Fruit fly (Drosophila melanogaster) whole organism, embryonic: Measurements from ENCODE around the gene CG34269.
A peak's percentile ranks its signal among the peaks of the same experiment; 100 is the strongest.

Experiments
- Atf3 ChIP-seq: fragments of 200-800 bp; sonication (Bioruptor generic); optimal IDR thresholded peaks from 3 replicates; lab custom pipeline; 2016; ENCODE audit warnings: missing biosample characterization, missing genetic modification characterization
- Bdp1 ChIP-seq: fragments of 200-800 bp; sonication (Bioruptor generic); optimal IDR thresholded peaks from 3 replicates; lab custom pipeline; 2016; ENCODE audit warnings: missing biosample characterization, missing genetic modification characterization
- CG10543 ChIP-seq: fragments of 200-800 bp; sonication (Bioruptor generic); optimal IDR thresholded peaks from 3 replicates; lab custom pipeline; 2017; ENCODE audit warnings: missing biosample characterization, mild to moderate bottlenecking, missing genetic modification characterization, moderate library complexity
- CG12155 ChIP-seq: fragments of 200-800 bp; sonication (Bioruptor generic); optimal IDR thresholded peaks from 3 replicates; lab custom pipeline; 2016; ENCODE audit warnings: missing biosample characterization, missing genetic modification characterization
- CG13894 ChIP-seq: fragments of 200-800 bp; sonication (Bioruptor generic); optimal IDR thresholded peaks from 3 replicates; lab custom pipeline; 2018; ENCODE audit warnings: missing biosample characterization, mild to moderate bottlenecking, missing genetic modification characterization, moderate library complexity
- CG15479 ChIP-seq: fragments of 200-800 bp; sonication (Bioruptor generic); optimal IDR thresholded peaks from 3 replicates; lab custom pipeline; 2019; ENCODE audit warnings: missing biosample characterization, mild to moderate bottlenecking, missing genetic modification characterization, moderate library complexity
- CG34422 ChIP-seq: fragments of 200-800 bp; sonication (Bioruptor generic); IDR thresholded peaks from 3 replicates; pipeline ENCODE4 v1.3.6; 2022; ENCODE audit warnings: missing biosample characterization, missing genetic modification characterization
- CG4360 ChIP-seq: fragments of 200-800 bp; sonication (Bioruptor generic); IDR thresholded peaks from 2 replicates; pipeline ENCODE4 v1.3.6; 2022; ENCODE audit warnings: missing biosample characterization, missing genetic modification characterization
- CG7271 ChIP-seq: fragments of 200-800 bp; sonication (Bioruptor generic); optimal IDR thresholded peaks from 2 replicates; lab custom pipeline; 2018; ENCODE audit warnings: missing biosample characterization, mild to moderate bottlenecking, missing genetic modification characterization, moderate library complexity
- CG7745 ChIP-seq: fragments of 200-800 bp; sonication (Bioruptor generic); optimal IDR thresholded peaks from 2 replicates; lab custom pipeline; 2018; ENCODE audit warnings: missing biosample characterization, mild to moderate bottlenecking, missing genetic modification characterization, moderate library complexity
- CG7839 ChIP-seq: fragments of 200-800 bp; sonication (Bioruptor generic); optimal IDR thresholded peaks from 3 replicates; lab custom pipeline; 2018; ENCODE audit warnings: missing biosample characterization, mild to moderate bottlenecking, missing genetic modification characterization, moderate library complexity
- CG8359 ChIP-seq: fragments of 200-800 bp; sonication (Bioruptor generic); optimal IDR thresholded peaks from 2 replicates; lab custom pipeline; 2017; ENCODE audit warnings: missing biosample characterization, mild to moderate bottlenecking, missing genetic modification characterization, borderline replicate concordance
- CG8944 ChIP-seq: fragments of 200-800 bp; sonication (Bioruptor generic); optimal IDR thresholded peaks from 3 replicates; lab custom pipeline; 2016; ENCODE audit warnings: missing biosample characterization, missing genetic modification characterization
- CG9215 ChIP-seq: fragments of 200-800 bp; sonication (Bioruptor generic); IDR thresholded peaks from 2 replicates; pipeline ENCODE4 v1.3.6; 2022; ENCODE audit warnings: missing biosample characterization, missing genetic modification characterization
- CG9437 ChIP-seq: fragments of 200-800 bp; sonication (Bioruptor generic); optimal IDR thresholded peaks from 2 replicates; lab custom pipeline; 2018; ENCODE audit warnings: missing biosample characterization, mild to moderate bottlenecking, missing genetic modification characterization
- CHES-1-like ChIP-seq: fragments of 200-800 bp; sonication (Bioruptor generic); optimal IDR thresholded peaks from 2 replicates; lab custom pipeline; 2016; ENCODE audit warnings: missing biosample characterization, missing genetic modification characterization
- D ChIP-seq, 2 experiments: fragments of 200-800 bp in 1 of 2; fragments of >200 bp in 1 of 2; sonication (Bioruptor generic) in 1 of 2; optimal IDR thresholded peaks; 2 replicates in 1 of 2; 3 replicates in 1 of 2; lab custom pipeline; 2017; ENCODE audit warnings: mild to moderate bottlenecking in 1 of 2, missing biosample characterization in 1 of 2, missing genetic modification characterization in 1 of 2, missing genetic modification reagents in 1 of 2
- Dfd ChIP-seq, 2 experiments: fragments of >200 bp; optimal IDR thresholded peaks; 2 replicates each; lab custom pipeline; 2017; ENCODE audit warnings: missing biosample characterization in 2 of 2, missing genetic modification characterization in 2 of 2
- Dip3 ChIP-seq: fragments of 200-800 bp; sonication (Bioruptor generic); optimal IDR thresholded peaks from 3 replicates; lab custom pipeline; 2016; ENCODE audit warnings: missing biosample characterization, missing genetic modification characterization
- E2f2 ChIP-seq: fragments of 200-800 bp; sonication (Bioruptor generic); IDR thresholded peaks from 2 replicates; pipeline ENCODE4 v1.3.6; 2022; ENCODE audit warnings: missing biosample characterization, missing genetic modification characterization
- Ets97D ChIP-seq: fragments of 200-800 bp; sonication (Bioruptor generic); optimal IDR thresholded peaks from 3 replicates; lab custom pipeline; 2016; ENCODE audit warnings: missing biosample characterization, missing genetic modification characterization
- Gug ChIP-seq: fragments of 200-800 bp; sonication (Bioruptor generic); IDR thresholded peaks from 4 replicates; pipeline ENCODE4 v1.3.6; 2022; ENCODE audit warnings: missing biosample characterization, missing genetic modification characterization
- HLH54F ChIP-seq: fragments of 200-800 bp; sonication (Bioruptor generic); optimal IDR thresholded peaks from 3 replicates; lab custom pipeline; 2016; ENCODE audit warnings: missing biosample characterization, missing genetic modification characterization
- Hr78 ChIP-seq, 2 experiments: fragments of 200-800 bp in 1 of 2; fragments of >200 bp in 1 of 2; sonication (Bioruptor generic) in 1 of 2; optimal IDR thresholded peaks; 2 replicates each; lab custom pipeline; 2017 to 2019; ENCODE audit warnings: missing biosample characterization in 2 of 2, missing genetic modification characterization in 2 of 2, mild to moderate bottlenecking in 1 of 2, moderate library complexity in 1 of 2
- Myb ChIP-seq: fragments of 200-800 bp; sonication (Bioruptor generic); optimal IDR thresholded peaks from 2 replicates; lab custom pipeline; 2016; ENCODE audit warnings: missing biosample characterization, missing genetic modification characterization
- Neu2 ChIP-seq: fragments of 200-800 bp; sonication (Bioruptor generic); optimal IDR thresholded peaks from 3 replicates; lab custom pipeline; 2016; ENCODE audit warnings: missing biosample characterization, missing genetic modification characterization, borderline replicate concordance
- Six4 ChIP-seq: fragments of 200-800 bp; sonication (Bioruptor generic); optimal IDR thresholded peaks from 2 replicates; lab custom pipeline; 2016; ENCODE audit warnings: missing biosample characterization, missing genetic modification characterization
- Ssrp ChIP-seq: fragments of 200-800 bp; sonication (Bioruptor generic); optimal IDR thresholded peaks from 2 replicates; lab custom pipeline; 2018; ENCODE audit warnings: missing biosample characterization, mild to moderate bottlenecking, missing genetic modification characterization, moderate library complexity
- TFAM ChIP-seq: fragments of 200-800 bp; sonication (Bioruptor generic); optimal IDR thresholded peaks from 2 replicates; lab custom pipeline; 2017; ENCODE audit warnings: missing biosample characterization, missing genetic modification characterization, inconsistent platforms
- Trl ChIP-seq, 3 experiments: fragments of >200 bp in 2 of 3; fragments of 200-800 bp in 1 of 3; sonication (Bioruptor generic) in 1 of 3; optimal IDR thresholded peaks; 2 replicates in 1 of 3; 3 replicates in 2 of 3; lab custom pipeline; 2016 to 2017; ENCODE audit warnings: missing biosample characterization in 1 of 3, missing genetic modification characterization in 1 of 3
- Usf ChIP-seq: fragments of 200-800 bp; sonication (Bioruptor generic); optimal IDR thresholded peaks from 2 replicates; lab custom pipeline; 2017; ENCODE audit warnings: missing genotype, missing biosample characterization, missing genetic modification characterization
- ase ChIP-seq: fragments of 200-800 bp; sonication (Bioruptor generic); IDR thresholded peaks from 3 replicates; pipeline ENCODE4 v1.3.6; 2022; ENCODE audit warnings: missing biosample characterization, missing genetic modification characterization
- esg ChIP-seq: fragments of 200-800 bp; sonication (Bioruptor generic); conservative IDR thresholded peaks from 2 replicates; pipeline ENCODE4 v1.3.6; 2022; ENCODE audit warnings: missing biosample characterization, missing genetic modification characterization
- fd64A ChIP-seq: fragments of 200-800 bp; sonication (Bioruptor generic); optimal IDR thresholded peaks from 3 replicates; lab custom pipeline; 2018; ENCODE audit warnings: missing biosample characterization, mild to moderate bottlenecking, missing genetic modification characterization
- gem ChIP-seq: fragments of 200-800 bp; sonication (Bioruptor generic); optimal IDR thresholded peaks from 2 replicates; lab custom pipeline; 2019; ENCODE audit warnings: missing biosample characterization, mild to moderate bottlenecking, missing genetic modification characterization, moderate library complexity
- inv ChIP-seq: fragments of 200-800 bp; sonication (Bioruptor generic); IDR thresholded peaks from 2 replicates; pipeline ENCODE4 v1.3.6; 2022; ENCODE audit warnings: missing biosample characterization, missing genetic modification characterization; ENCODE audit not compliant: partially characterized antibody
- jumu ChIP-seq: fragments of 200-800 bp; sonication (Bioruptor generic); optimal IDR thresholded peaks from 3 replicates; lab custom pipeline; 2016; ENCODE audit warnings: missing biosample characterization, missing genetic modification characterization
- ken ChIP-seq: fragments of 200-800 bp; sonication (Bioruptor generic); IDR thresholded peaks from 3 replicates; pipeline ENCODE4 v1.3.6; 2022; ENCODE audit warnings: missing biosample characterization, missing genetic modification characterization
- knrl ChIP-seq: fragments of 200-800 bp; sonication (Bioruptor generic); IDR thresholded peaks from 3 replicates; pipeline ENCODE4 v1.3.6; 2022; ENCODE audit warnings: missing biosample characterization, missing genetic modification characterization; ENCODE audit not compliant: partially characterized antibody
- mld ChIP-seq: fragments of 200-800 bp; sonication (Bioruptor generic); IDR thresholded peaks from 3 replicates; pipeline ENCODE4 v1.3.6; 2022; ENCODE audit warnings: missing biosample characterization, missing genetic modification characterization; ENCODE audit not compliant: partially characterized antibody
- pho ChIP-seq: fragments of 200-800 bp; sonication (Bioruptor generic); optimal IDR thresholded peaks from 2 replicates; lab custom pipeline; 2016; ENCODE audit warnings: missing biosample characterization, missing genetic modification characterization
- pum ChIP-seq: fragments of 200-800 bp; sonication (Bioruptor generic); optimal IDR thresholded peaks from 2 replicates; lab custom pipeline; 2016; ENCODE audit warnings: missing biosample characterization, missing genetic modification characterization
- ro ChIP-seq: fragments of 200-800 bp; sonication (Bioruptor generic); IDR thresholded peaks from 2 replicates; pipeline ENCODE4 v1.3.6; 2022; ENCODE audit warnings: missing biosample characterization, missing genetic modification characterization
- salm ChIP-seq: fragments of 200-800 bp; sonication (Bioruptor generic); optimal IDR thresholded peaks from 2 replicates; lab custom pipeline; 2018; ENCODE audit warnings: missing biosample characterization, mild to moderate bottlenecking, missing genetic modification characterization
- sc ChIP-seq, 3 experiments: fragments of >200 bp in 2 of 3; fragments of 200-800 bp in 1 of 3; sonication (Bioruptor generic) in 1 of 3; optimal IDR thresholded peaks; 2 replicates in 2 of 3; 3 replicates in 1 of 3; lab custom pipeline; 2017; ENCODE audit warnings: mild to moderate bottlenecking in 1 of 3, missing biosample characterization in 1 of 3, missing genetic modification characterization in 1 of 3, missing genetic modification reagents in 1 of 3
- sens-2 ChIP-seq: fragments of 200-800 bp; sonication (Bioruptor generic); IDR thresholded peaks from 2 replicates; pipeline ENCODE4 v1.3.6; 2022; ENCODE audit warnings: missing biosample characterization, missing genetic modification characterization
- unpg ChIP-seq: fragments of 200-800 bp; sonication (Bioruptor generic); optimal IDR thresholded peaks from 3 replicates; lab custom pipeline; 2018; ENCODE audit warnings: missing biosample characterization, mild to moderate bottlenecking, missing genetic modification characterization, moderate library complexity
- usp ChIP-seq: fragments of >200 bp; optimal IDR thresholded peaks from 2 replicates; lab custom pipeline; 2017; ENCODE audit warnings: missing biosample characterization, missing genetic modification characterization
- zf30C ChIP-seq: fragments of 200-800 bp; sonication (Bioruptor generic); optimal IDR thresholded peaks from 3 replicates; lab custom pipeline; 2018; ENCODE audit warnings: missing biosample characterization, mild to moderate bottlenecking, missing genetic modification characterization

The CG34269 gene

dm6 chr3L:554577-554976 lies 26.4 kb downstream of the CG34269 start (continued):
- TF ChIP-seq CG8944 (GFP tag; lab: Kevin White, UChicago) = peak; percentile 3
- no peak for TF ChIP-seq sc (optimal IDR thresholded peaks at IDR 0.05; lab: Kevin White, UChicago)
- TF ChIP-seq sc (GFP tag; optimal IDR thresholded peaks at IDR 0.05; lab: Kevin White, UChicago) = no peak
- no peak for TF ChIP-seq TFAM (GFP tag; lab: Kevin White, UChicago)
- peak; percentile 46; the same call in 1 of the 3 replicates for TF ChIP-seq ken (GFP tag; lab: Robert Waterston, UW)
- no peak for TF ChIP-seq fd64A
- TF ChIP-seq HLH54F (GFP tag; lab: Kevin White, UChicago) = no peak
- peak; percentile 70 for TF ChIP-seq CG7839 (tag; lab: Kevin White, UChicago)
- no peak for TF ChIP-seq inv (GFP tag; lab: Robert Waterston, UW)
- TF ChIP-seq CG15479 (GFP tag; lab: Kevin White, UChicago) = no peak
- TF ChIP-seq ase (GFP tag; lab: Robert Waterston, UW) = peak; percentile 29; the same call in 1 of the 3 replicates
- no peak for TF ChIP-seq CG9437
- TF ChIP-seq usp (GFP tag; lab: Kevin White, UChicago) = no peak
- TF ChIP-seq Usf = no peak
- peak; percentile 48; the same call in 2 of the 4 replicates for TF ChIP-seq Gug (GFP tag; lab: Robert Waterston, UW)
- peak; percentile 74 for TF ChIP-seq gem (tag; lab: Kevin White, UChicago)
- peak; percentile 24; the same call in 1 of the 2 replicates for TF ChIP-seq E2f2 (GFP tag; lab: Robert Waterston, UW)
- TF ChIP-seq pum = no peak
- TF ChIP-seq CG13894 (tag; lab: Kevin White, UChicago) = no peak
- no peak for TF ChIP-seq Bdp1 (GFP tag; lab: Kevin White, UChicago)
- peak; percentile 16 for TF ChIP-seq Dip3 (GFP tag; lab: Kevin White, UChicago)
- TF ChIP-seq Six4 (GFP tag; lab: Kevin White, UChicago) = no peak
- no peak for TF ChIP-seq jumu
- TF ChIP-seq Neu2 (GFP tag; lab: Kevin White, UChicago) = no peak
- TF ChIP-seq CG8359 (GFP tag; lab: Kevin White, UChicago) = no peak
- TF ChIP-seq Trl (optimal IDR thresholded peaks at IDR 0.05; lab: Kevin White, UChicago) = no peak
- TF ChIP-seq Trl (GFP tag; optimal IDR thresholded peaks at IDR 0.05; lab: Kevin White, UChicago) = peak; percentile 12
- no peak for TF ChIP-seq mld
- peak; percentile 16 for TF ChIP-seq Ssrp (tag; lab: Kevin White, UChicago)
- no peak for TF ChIP-seq Ets97D (GFP tag; lab: Kevin White, UChicago)
- peak; percentile 18 for TF ChIP-seq pho
- TF ChIP-seq knrl (GFP tag; lab: Robert Waterston, UW) = no peak
- peak; percentile 13 for TF ChIP-seq CHES-1-like (GFP tag; lab: Kevin White, UChicago)
- no peak for TF ChIP-seq Hr78 (GFP tag; optimal IDR thresholded peaks at IDR 0.05; lab: Kevin White, UChicago)
- peak; percentile 58 for TF ChIP-seq unpg
- no peak for TF ChIP-seq Atf3 (GFP tag; lab: Kevin White, UChicago)
- TF ChIP-seq sens-2 (GFP tag; lab: Robert Waterston, UW) = no peak
- peak; percentile 5 for TF ChIP-seq zf30C
- peak; percentile 21 for TF ChIP-seq CG12155 (GFP tag; lab: Kevin White, UChicago)
- no peak for TF ChIP-seq salm
- TF ChIP-seq Dfd (GFP tag; optimal IDR thresholded peaks at IDR 0.05; lab: Kevin White, UChicago) = no peak
- TF ChIP-seq CG34422 = no peak
- no peak for TF ChIP-seq CG4360 (GFP tag; lab: Robert Waterston, UW)
- TF ChIP-seq Myb (GFP tag; lab: Kevin White, UChicago) = no peak
- TF ChIP-seq ro (GFP tag; lab: Robert Waterston, UW) = no peak
- TF ChIP-seq esg (GFP tag; lab: Robert Waterston, UW) = no peak; the same call in 1 of the 2 replicates
- TF ChIP-seq CG10543 = no peak
- no peak for TF ChIP-seq CG7271
- TF ChIP-seq CG7745 (tag; lab: Kevin White, UChicago) = no peak
- peak; percentile 41; the same call in 1 of the 2 replicates for TF ChIP-seq CG9215 (GFP tag; lab: Robert Waterston, UW)
- no peak for TF ChIP-seq D (optimal IDR thresholded peaks at IDR 0.05; lab: Kevin White, UChicago)
- peak; percentile 26 for TF ChIP-seq D (GFP tag; optimal IDR thresholded peaks at IDR 0.05; lab: Kevin White, UChicago)
